Worm (Caenorhabditis elegans): Measurements from ENCODE around the gene T10H9.1.

ce11 chrV:6614968-6615367 is 34.4 kb upstream of the T10H9.1 start:
- TF ChIP-seq dao-5 (tag; optimal IDR thresholded peaks at IDR 0.05) (no peak), him-1 (tag; optimal IDR thresholded peaks at IDR 0.05) (no peak)
